Worm (Caenorhabditis elegans): ENCODE results near the gene str-4.

Gene str-4

DNA sequence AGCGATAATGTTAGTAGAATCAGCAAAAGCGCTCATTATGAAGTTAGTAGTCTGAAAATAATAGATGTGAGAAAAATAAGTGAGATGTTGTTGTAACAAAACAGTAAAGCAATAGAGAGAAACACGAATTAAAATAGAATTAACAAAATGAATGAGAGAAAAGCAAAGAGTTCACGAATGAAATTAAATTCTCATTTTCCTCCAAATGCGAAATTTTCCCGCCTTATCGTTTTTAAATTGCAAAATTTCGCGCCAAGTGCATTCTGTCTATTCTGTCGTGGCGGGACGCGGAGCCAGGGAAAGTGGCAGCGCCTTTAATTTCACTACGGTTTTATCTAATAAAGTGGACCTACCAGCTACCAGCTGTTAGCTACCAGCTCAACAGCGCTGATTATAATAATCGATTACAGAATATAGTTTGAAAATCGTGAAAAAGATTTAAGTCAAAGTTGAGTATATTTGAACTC lies 27.3 kb downstream of the str-4 start, which contains the start of gene nasp-2:
Gene nasp-2, minus strand, starts transcription at position 51 of the 467 bp plus-strand sequence.
- no peak for TF ChIP-seq scrt-1 (GFP tag; IDR thresholded peaks at IDR 0.05)
- no peak for TF ChIP-seq pes-1 (GFP tag; IDR thresholded peaks at IDR 0.05)
- no peak for TF ChIP-seq ets-7 (tag; optimal IDR thresholded peaks at IDR 0.05)
- TF ChIP-seq tbx-11 (GFP tag; IDR thresholded peaks at IDR 0.05) = no peak
- TF ChIP-seq hmg-4 (GFP tag; optimal IDR thresholded peaks at IDR 0.05) = no peak
- no peak for TF ChIP-seq F13C5.2 (tag; optimal IDR thresholded peaks at IDR 0.05)
- no peak for TF ChIP-seq tbx-37 (GFP tag; conservative IDR thresholded peaks at IDR 0.05)
- TF ChIP-seq ceh-13 (GFP tag; optimal IDR thresholded peaks at IDR 0.05) = no peak
- TF ChIP-seq ceh-36 (tag; optimal IDR thresholded peaks at IDR 0.05) = no peak
- no peak for TF ChIP-seq flt-1 (GFP tag; IDR thresholded peaks at IDR 0.05)
- TF ChIP-seq hmbx-1 (tag; optimal IDR thresholded peaks at IDR 0.05) = no peak
- no peak for TF ChIP-seq ama-1 (optimal IDR thresholded peaks at IDR 0.05)
- TF ChIP-seq aly-1 (tag; optimal IDR thresholded peaks at IDR 0.05) = no peak

DNA sequence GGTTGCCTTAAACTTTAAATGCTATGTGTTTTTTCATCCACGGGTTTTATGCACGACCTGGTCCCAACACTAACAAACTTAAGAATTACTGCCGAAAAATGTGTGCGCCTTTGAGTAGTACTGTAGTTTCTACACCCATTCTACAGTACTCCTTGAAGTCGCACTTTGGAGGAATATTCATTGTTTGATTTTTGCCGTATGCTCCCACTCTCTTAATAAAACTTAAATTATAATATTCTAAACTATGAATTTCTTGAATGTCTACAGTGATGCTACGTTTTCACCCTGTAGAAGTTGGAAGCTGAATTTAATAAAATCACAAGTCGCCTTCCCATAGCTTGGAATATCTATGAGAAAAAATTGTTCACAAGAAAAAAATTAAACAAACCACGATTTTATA lies 29.7 kb downstream of the str-4 start:
- TF ChIP-seq B0310.2 (tag; optimal IDR thresholded peaks at IDR 0.05) (no peak), tbx-11 (GFP tag; IDR thresholded peaks at IDR 0.05) (no peak), tra-4 (tag; optimal IDR thresholded peaks at IDR 0.05) (no peak), sea-1 (GFP tag; conservative IDR thresholded peaks at IDR 0.05) (no peak), ama-1 (optimal IDR thresholded peaks at IDR 0.05) (no peak), ets-7 (tag; optimal IDR thresholded peaks at IDR 0.05) (no peak), flt-1 (GFP tag; IDR thresholded peaks at IDR 0.05) (no peak), aly-1 (tag; optimal IDR thresholded peaks at IDR 0.05) (no peak)

DNA sequence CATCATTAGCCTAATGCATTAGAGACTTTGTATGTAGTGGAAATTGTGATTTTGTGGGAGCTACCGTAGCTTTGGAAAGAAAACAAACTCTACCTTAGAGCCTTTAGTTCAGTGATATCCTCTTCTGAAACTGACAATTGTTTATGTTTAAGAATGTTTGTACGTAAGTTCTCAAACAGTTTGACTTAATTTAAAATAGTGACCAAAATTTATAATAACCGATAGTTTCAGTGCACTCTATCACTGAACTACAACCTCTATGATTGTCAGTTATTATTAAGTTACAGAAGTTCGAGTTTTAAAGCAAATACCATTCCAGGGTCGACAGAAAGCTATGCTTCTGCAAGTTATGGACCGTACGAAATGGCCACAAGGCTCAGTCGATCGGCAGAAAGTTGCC lies 30.9 kb downstream of the str-4 start, which contains the start of gene C50B6.1:
Gene C50B6.1, plus strand, starts transcription at position 301 of the 400 bp plus-strand sequence.
- no peak for TF ChIP-seq hmg-4 (GFP tag; optimal IDR thresholded peaks at IDR 0.05)
- no peak for TF ChIP-seq ceh-13 (GFP tag; optimal IDR thresholded peaks at IDR 0.05)
- no peak for TF ChIP-seq sea-1 (GFP tag; conservative IDR thresholded peaks at IDR 0.05)
- TF ChIP-seq ets-7 (tag; optimal IDR thresholded peaks at IDR 0.05) = no peak
- no peak for TF ChIP-seq hmbx-1 (tag; optimal IDR thresholded peaks at IDR 0.05)
- no peak for TF ChIP-seq tra-4 (tag; optimal IDR thresholded peaks at IDR 0.05)
- no peak for TF ChIP-seq ceh-36 (tag; optimal IDR thresholded peaks at IDR 0.05)
- no peak for TF ChIP-seq ama-1 (optimal IDR thresholded peaks at IDR 0.05)
- TF ChIP-seq hnd-1 (tag; optimal IDR thresholded peaks at IDR 0.05) = no peak
- no peak for TF ChIP-seq scrt-1 (GFP tag; IDR thresholded peaks at IDR 0.05)
- TF ChIP-seq B0310.2 (tag; optimal IDR thresholded peaks at IDR 0.05) = no peak
- TF ChIP-seq flt-1 (GFP tag; IDR thresholded peaks at IDR 0.05) = no peak

DNA sequence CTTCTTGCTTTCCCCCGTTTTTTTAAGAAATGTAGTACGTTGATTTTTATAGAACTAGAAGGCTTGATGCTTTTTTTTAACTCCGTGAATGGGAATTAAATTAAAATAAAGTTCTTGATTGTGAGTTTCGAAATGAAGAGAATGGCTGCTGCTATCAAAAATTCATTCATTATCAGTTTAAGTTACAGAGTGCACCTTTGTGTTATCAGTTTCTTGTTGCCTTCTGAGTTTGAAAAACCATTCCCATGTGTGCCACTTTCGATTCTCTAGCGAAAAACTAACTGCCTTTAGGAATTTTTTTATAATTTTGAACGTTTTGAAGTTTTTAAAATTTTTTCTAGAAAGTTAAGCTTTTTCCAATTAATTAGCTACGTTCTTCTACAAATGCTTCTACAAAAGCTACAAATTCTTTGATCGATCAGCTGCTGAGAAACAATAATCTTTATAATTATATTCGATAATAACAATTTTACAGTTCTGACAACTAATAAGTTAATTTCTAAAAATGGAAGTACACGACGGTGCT lies 34.8 kb downstream of the str-4 start, which contains the start of gene C26E1.2:
Gene C26E1.2, plus strand, starts transcription at position 476 of the 526 bp plus-strand sequence.
- no peak for TF ChIP-seq hmbx-1 (tag; optimal IDR thresholded peaks at IDR 0.05)
- TF ChIP-seq F13C5.2 (tag; optimal IDR thresholded peaks at IDR 0.05) = no peak

DNA sequence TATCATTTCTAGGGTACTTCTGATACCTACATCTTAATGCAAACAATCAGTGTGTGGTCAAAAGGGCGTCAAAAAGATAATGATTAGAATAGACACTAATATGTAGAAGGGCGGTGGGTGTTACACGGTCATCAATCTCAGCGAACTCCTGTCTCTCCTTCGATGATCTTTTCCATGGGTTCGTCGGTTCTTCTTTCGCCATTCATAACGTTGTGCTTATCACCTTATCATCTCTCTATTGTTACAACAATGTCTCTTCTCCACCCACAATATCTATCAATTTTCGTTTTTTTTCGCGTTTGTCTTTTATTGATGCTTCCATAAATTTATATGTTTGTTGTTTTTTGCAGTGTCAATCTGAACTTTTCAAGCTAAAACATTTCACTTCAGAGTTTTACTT lies 38.1 kb downstream of the str-4 start, which contains the start of gene ceh-79:
Gene ceh-79, plus strand, starts transcription at position 391 of the 400 bp plus-strand sequence.
- TF ChIP-seq F13C5.2 (tag; optimal IDR thresholded peaks at IDR 0.05) (no peak), B0310.2 (tag; optimal IDR thresholded peaks at IDR 0.05) (no peak), hmg-4 (GFP tag; optimal IDR thresholded peaks at IDR 0.05) (no peak), tbx-37 (GFP tag; conservative IDR thresholded peaks at IDR 0.05) (no peak), ceh-36 (tag; optimal IDR thresholded peaks at IDR 0.05) (no peak), tbx-11 (GFP tag; IDR thresholded peaks at IDR 0.05) (no peak), aly-1 (tag; optimal IDR thresholded peaks at IDR 0.05) (no peak), sea-1 (GFP tag; conservative IDR thresholded peaks at IDR 0.05) (no peak), ceh-13 (GFP tag; optimal IDR thresholded peaks at IDR 0.05) (no peak), ets-7 (tag; optimal IDR thresholded peaks at IDR 0.05) (no peak), hnd-1 (tag; optimal IDR thresholded peaks at IDR 0.05) (no peak), tra-4 (tag; optimal IDR thresholded peaks at IDR 0.05) (no peak), flt-1 (GFP tag; IDR thresholded peaks at IDR 0.05) (no peak), hmbx-1 (tag; optimal IDR thresholded peaks at IDR 0.05) (no peak), ama-1 (optimal IDR thresholded peaks at IDR 0.05) (no peak), scrt-1 (GFP tag; IDR thresholded peaks at IDR 0.05) (no peak)

DNA sequence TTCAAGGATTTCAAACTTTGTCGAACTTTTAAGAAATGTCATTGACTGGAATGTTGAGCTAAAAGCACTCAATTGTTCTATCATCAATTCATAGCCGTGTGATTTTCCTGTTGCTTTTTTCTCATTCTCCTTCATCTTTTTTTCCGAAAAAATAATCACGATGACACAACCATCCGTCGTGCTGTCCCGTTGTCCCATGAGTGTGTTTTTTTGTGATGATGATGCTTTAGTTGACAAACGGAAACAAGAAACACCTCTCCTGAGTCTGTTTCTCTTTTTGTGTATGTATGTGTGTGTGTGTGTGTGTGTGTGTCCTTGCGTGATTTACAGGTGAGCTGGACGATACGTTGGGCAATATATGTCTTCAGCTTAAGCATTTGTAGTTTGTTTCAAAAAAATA lies 39.0 kb downstream of the str-4 start:
- TF ChIP-seq tra-4 (tag; optimal IDR thresholded peaks at IDR 0.05) (no peak), B0310.2 (tag; optimal IDR thresholded peaks at IDR 0.05) (no peak), hnd-1 (tag; optimal IDR thresholded peaks at IDR 0.05) (no peak), ceh-36 (tag; optimal IDR thresholded peaks at IDR 0.05) (no peak), ceh-13 (GFP tag; optimal IDR thresholded peaks at IDR 0.05) (no peak), scrt-1 (GFP tag; IDR thresholded peaks at IDR 0.05) (no peak), tbx-11 (GFP tag; IDR thresholded peaks at IDR 0.05) (no peak), aly-1 (tag; optimal IDR thresholded peaks at IDR 0.05) (no peak), tbx-37 (GFP tag; conservative IDR thresholded peaks at IDR 0.05) (no peak), hmg-4 (GFP tag; optimal IDR thresholded peaks at IDR 0.05) (no peak), ama-1 (optimal IDR thresholded peaks at IDR 0.05) (no peak), F13C5.2 (tag; optimal IDR thresholded peaks at IDR 0.05) (no peak)

DNA sequence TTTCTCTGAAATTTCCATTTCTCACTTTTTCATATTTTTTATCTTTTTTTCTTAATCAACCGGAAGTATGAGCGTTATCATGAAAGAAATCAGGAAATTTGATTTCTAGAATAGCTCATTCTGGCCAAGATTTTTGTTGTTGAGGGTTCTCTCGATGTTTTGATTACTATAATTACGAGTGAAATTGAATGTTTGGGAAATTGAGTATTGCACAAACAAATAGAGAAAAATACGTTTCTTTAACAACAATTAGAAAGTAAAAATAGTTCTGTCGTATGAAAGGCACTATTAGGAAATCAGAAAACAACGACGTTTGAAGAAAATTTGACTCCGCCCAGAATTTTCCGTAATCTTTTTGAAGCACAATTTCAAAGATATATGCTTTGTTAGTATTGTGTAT lies 40.1 kb downstream of the str-4 start:
- TF ChIP-seq F13C5.2 (tag; optimal IDR thresholded peaks at IDR 0.05) = no peak
- TF ChIP-seq B0310.2 (tag; optimal IDR thresholded peaks at IDR 0.05) = no peak
- TF ChIP-seq tbx-37 (GFP tag; conservative IDR thresholded peaks at IDR 0.05) = no peak
- TF ChIP-seq sea-1 (GFP tag; conservative IDR thresholded peaks at IDR 0.05) = no peak
- TF ChIP-seq tbx-11 (GFP tag; IDR thresholded peaks at IDR 0.05) = no peak
- no peak for TF ChIP-seq hnd-1 (tag; optimal IDR thresholded peaks at IDR 0.05)

DNA sequence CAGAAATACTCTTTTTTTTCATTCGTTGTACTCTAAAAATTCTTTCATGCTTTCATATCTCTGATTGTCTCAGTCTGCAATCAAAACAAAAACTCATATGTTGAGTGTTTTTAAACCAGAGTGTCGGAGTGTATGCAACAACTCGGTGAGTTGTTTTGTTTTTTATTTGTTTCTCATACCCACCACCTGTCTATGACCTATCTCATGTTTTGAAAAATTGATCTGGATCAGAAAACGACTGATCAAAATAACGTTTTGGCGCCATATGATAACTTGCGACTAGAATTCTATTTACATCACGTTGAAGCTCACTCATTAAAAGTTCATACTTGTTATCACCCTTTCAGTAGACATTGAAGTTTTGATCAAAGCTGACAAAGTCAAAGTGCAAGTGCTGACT lies 40.8 kb downstream of the str-4 start:
- no peak for TF ChIP-seq B0310.2 (tag; optimal IDR thresholded peaks at IDR 0.05)
- no peak for TF ChIP-seq hmg-4 (GFP tag; optimal IDR thresholded peaks at IDR 0.05)
- TF ChIP-seq F13C5.2 (tag; optimal IDR thresholded peaks at IDR 0.05) = no peak
- TF ChIP-seq tbx-37 (GFP tag; conservative IDR thresholded peaks at IDR 0.05) = no peak

Measured in whole organism, early embryonic.